Fruit fly (Drosophila melanogaster): ENCODE data around the gene del.

dm6 chr2L:21111849-21112248 lies 36.5 kb downstream of the del start:
- TF ChIP-seq CG8478 (optimal IDR thresholded peaks at IDR 0.05) (no peak), CTCF (optimal IDR thresholded peaks at IDR 0.05) (no peak)

Measured in S2 (cell line).